Worm (Caenorhabditis elegans) whole organism, L4 larva: ENCODE results near the gene C17C3.5.

Experiments
- R02D3.7 ChIP-seq: fragments of 150-350 bp; sonication (generic microtip); optimal IDR thresholded peaks from 3 replicates; lab custom pipeline; 2014; ENCODE audit warnings: missing biosample characterization, missing genetic modification characterization
- ama-1 ChIP-seq: fragments of 150-350 bp; optimal IDR thresholded peaks from 2 replicates; lab custom pipeline; 2014; ENCODE audit warnings: inconsistent platforms, mixed read lengths
- ceh-32 ChIP-seq: sonication (generic microtip); optimal IDR thresholded peaks from 2 replicates; lab custom pipeline; 2016; ENCODE audit warnings: mild to moderate bottlenecking, missing genetic modification characterization, missing compliant biosample characterization; ENCODE audit not compliant: poor library complexity
- ctbp-1 ChIP-seq: fragments of 200-800 bp; sonication (Bioruptor generic); IDR thresholded peaks from 2 replicates; pipeline ENCODE4 v1.3.6; 2022; ENCODE audit warnings: missing genetic modification reagents, missing genetic modification characterization, missing compliant biosample characterization
- lin-15B ChIP-seq: fragments of 150-350 bp; sonication (generic microtip); optimal IDR thresholded peaks from 3 replicates; lab custom pipeline; 2014; ENCODE audit warnings: missing biosample characterization, missing genetic modification characterization
- lin-39 ChIP-seq: fragments of 150-350 bp; optimal IDR thresholded peaks from 2 replicates; lab custom pipeline; 2014; ENCODE audit warnings: missing biosample characterization, missing genetic modification reagents, missing genetic modification characterization
- lir-3 ChIP-seq: sonication (generic microtip); optimal IDR thresholded peaks from 2 replicates; lab custom pipeline; 2016; ENCODE audit warnings: mild to moderate bottlenecking, missing genetic modification characterization, missing compliant biosample characterization
- mes-2 ChIP-seq: sonication (generic microtip); optimal IDR thresholded peaks from 2 replicates; lab custom pipeline; 2016; ENCODE audit warnings: missing genotype, mild to moderate bottlenecking, missing genetic modification characterization, missing compliant biosample characterization; ENCODE audit not compliant: poor library complexity, severe bottlenecking
- spr-3 ChIP-seq: fragments of 200-800 bp; sonication (Bioruptor generic); optimal IDR thresholded peaks from 2 replicates; lab custom pipeline; 2018; ENCODE audit warnings: mild to moderate bottlenecking, missing genetic modification characterization, missing compliant biosample characterization
- unc-39 ChIP-seq: sonication (generic microtip); optimal IDR thresholded peaks from 2 replicates; lab custom pipeline; 2017; ENCODE audit warnings: missing biosample characterization, missing genetic modification characterization
- unc-62 ChIP-seq, 3 experiments: fragments of 150-350 bp in 1 of 3; sonication (generic microtip); optimal IDR thresholded peaks in 2 of 3; peaks in 1 of 3; 1 replicate in 1 of 3; 2 replicates in 2 of 3; lab custom pipeline; 2014 to 2017; ENCODE audit warnings: missing biosample characterization in 3 of 3, missing genetic modification characterization in 3 of 3, missing genetic modification reagents in 3 of 3, missing genotype in 1 of 3
- ztf-11 ChIP-seq: fragments of 150-350 bp; optimal IDR thresholded peaks from 2 replicates; lab custom pipeline; 2014; ENCODE audit warnings: missing biosample characterization, missing genetic modification characterization

DNA sequence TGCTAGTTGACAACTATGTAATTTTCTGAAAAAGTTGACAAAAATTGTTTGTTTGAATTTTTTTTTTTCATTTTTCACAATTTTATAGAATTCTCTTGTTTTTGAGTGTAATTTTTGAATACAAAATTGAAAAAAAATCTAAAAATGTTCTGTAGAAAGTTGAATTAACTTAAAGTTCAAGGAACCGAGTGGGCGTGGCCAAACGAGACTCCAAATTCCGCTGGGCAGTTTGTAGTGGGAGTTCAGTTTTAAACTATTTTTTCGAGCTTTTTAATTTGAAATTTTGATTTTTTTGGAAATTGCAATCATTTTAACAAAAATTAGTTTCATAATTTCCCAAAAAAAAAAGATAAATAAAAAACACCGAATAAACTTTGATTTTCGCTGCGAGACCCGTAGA is 14.5 kb upstream of the C17C3.5 start:
- TF ChIP-seq lin-15B (tag; lab: Kevin White, UChicago) (no peak), R02D3.7 (tag; lab: Kevin White, UChicago) (no peak), ztf-11 (no peak), spr-3 (GFP tag; lab: Kevin White, UChicago) (no peak), unc-62 (GFP tag; optimal IDR thresholded peaks at IDR 0.05 in 1 of 2; lab: Kevin White, UChicago) (no peak), unc-62 (tag; optimal IDR thresholded peaks at IDR 0.05; lab: Kevin White, UChicago) (no peak), ama-1 (no peak), lin-39 (no peak), ctbp-1 (no peak), lir-3 (tag; lab: Kevin White, UChicago) (no peak), unc-39 (tag; lab: Kevin White, UChicago) (no peak), mes-2 (tag; lab: Kevin White, UChicago) (no peak), ceh-32 (tag; lab: Kevin White, UChicago) (no peak)
